Fruit fly (Drosophila melanogaster) whole organism, pupa: ENCODE results near the gene Tsp5D.

Experiments
- CG10348 ChIP-seq: fragments of 200-800 bp; sonication (Bioruptor generic); IDR thresholded peaks from 2 replicates; pipeline ENCODE4 v1.3.6; 2022; ENCODE audit warnings: missing biosample characterization, missing genetic modification characterization
- CG12605 ChIP-seq: fragments of 200-800 bp; sonication (Bioruptor generic); IDR thresholded peaks from 2 replicates; pipeline ENCODE4 v1.3.6; 2022; ENCODE audit warnings: missing biosample characterization, missing genetic modification characterization
- CG13204 ChIP-seq: fragments of 200-800 bp; sonication (Bioruptor generic); optimal IDR thresholded peaks from 2 replicates; lab custom pipeline; 2018; ENCODE audit warnings: missing biosample characterization, mild to moderate bottlenecking, missing genetic modification characterization, moderate library complexity
- CG14655 ChIP-seq: fragments of 200-800 bp; sonication (Bioruptor generic); optimal IDR thresholded peaks from 3 replicates; lab custom pipeline; 2017; ENCODE audit warnings: mild to moderate bottlenecking, missing biosample characterization, missing genetic modification reagents, missing genetic modification characterization
- CG15710 ChIP-seq: fragments of 200-800 bp; sonication (Bioruptor generic); optimal IDR thresholded peaks from 2 replicates; lab custom pipeline; 2018; ENCODE audit warnings: missing biosample characterization, mild to moderate bottlenecking, missing genetic modification characterization, moderate library complexity
- CG17806 ChIP-seq: fragments of 200-800 bp; sonication (Bioruptor generic); optimal IDR thresholded peaks from 2 replicates; lab custom pipeline; 2018; ENCODE audit warnings: missing biosample characterization, mild to moderate bottlenecking, missing genetic modification characterization, moderate library complexity
- CG32121 ChIP-seq: fragments of 200-800 bp; sonication (Bioruptor generic); IDR thresholded peaks from 2 replicates; pipeline ENCODE4 v1.3.6; 2022; ENCODE audit warnings: missing biosample characterization, missing genetic modification characterization
- CG34367 ChIP-seq: fragments of 200-800 bp; sonication (Bioruptor generic); optimal IDR thresholded peaks from 2 replicates; lab custom pipeline; 2018; ENCODE audit warnings: missing biosample characterization, mild to moderate bottlenecking, missing genetic modification characterization
- CG4496 ChIP-seq: fragments of 200-800 bp; sonication (Bioruptor generic); IDR thresholded peaks from 3 replicates; pipeline ENCODE4 v1.3.6; 2022; ENCODE audit warnings: missing biosample characterization, missing genetic modification characterization
- CG8159 ChIP-seq: fragments of 200-800 bp; sonication (Bioruptor generic); optimal IDR thresholded peaks from 3 replicates; lab custom pipeline; 2018; ENCODE audit warnings: missing biosample characterization, mild to moderate bottlenecking, missing genetic modification characterization, moderate library complexity
- CG8301 ChIP-seq: fragments of 200-800 bp; sonication (Bioruptor generic); optimal IDR thresholded peaks from 2 replicates; lab custom pipeline; 2018; ENCODE audit warnings: missing biosample characterization, mild to moderate bottlenecking, missing genetic modification characterization
- CG9948 ChIP-seq: fragments of 200-800 bp; sonication (Bioruptor generic); optimal IDR thresholded peaks from 2 replicates; lab custom pipeline; 2018; ENCODE audit warnings: missing biosample characterization, mild to moderate bottlenecking, missing genetic modification characterization, moderate library complexity
- D1 ChIP-seq: fragments of 200-800 bp; sonication (Bioruptor generic); optimal IDR thresholded peaks from 2 replicates; lab custom pipeline; 2018; ENCODE audit warnings: missing biosample characterization, mild to moderate bottlenecking, missing genetic modification characterization, moderate library complexity
- EcR ChIP-seq: fragments of 200-800 bp; sonication (Bioruptor generic); optimal IDR thresholded peaks from 3 replicates; lab custom pipeline; 2019; ENCODE audit warnings: missing biosample characterization, missing genetic modification characterization, mild to moderate bottlenecking, moderate library complexity, missing genetic modification reagents
- Ets98B ChIP-seq: fragments of 200-800 bp; sonication (Bioruptor generic); IDR thresholded peaks from 2 replicates; pipeline ENCODE4 v1.3.6; 2022; ENCODE audit warnings: missing biosample characterization, missing genetic modification characterization
- Pif1A ChIP-seq: fragments of 200-800 bp; sonication (Bioruptor generic); optimal IDR thresholded peaks from 3 replicates; lab custom pipeline; 2016; ENCODE audit warnings: missing biosample characterization, missing genetic modification characterization
- Pif1B ChIP-seq: fragments of 200-800 bp; sonication (Bioruptor generic); optimal IDR thresholded peaks from 3 replicates; lab custom pipeline; 2016; ENCODE audit warnings: missing biosample characterization, missing genetic modification characterization
- Snoo ChIP-seq: fragments of 200-800 bp; sonication (Bioruptor generic); optimal IDR thresholded peaks from 3 replicates; lab custom pipeline; 2017; ENCODE audit warnings: missing biosample characterization, mild to moderate bottlenecking, missing genetic modification characterization, inconsistent platforms
- fd96Ca ChIP-seq: fragments of 200-800 bp; sonication (Bioruptor generic); IDR thresholded peaks from 3 replicates; pipeline ENCODE4 v1.3.6; 2022; ENCODE audit warnings: missing biosample characterization, missing genetic modification characterization
- gl ChIP-seq: fragments of 200-800 bp; sonication (Bioruptor generic); optimal IDR thresholded peaks from 2 replicates; lab custom pipeline; 2018; ENCODE audit warnings: missing biosample characterization, mild to moderate bottlenecking, missing genetic modification characterization
- rn ChIP-seq: fragments of 200-800 bp; sonication (Bioruptor generic); IDR thresholded peaks from 2 replicates; pipeline ENCODE4 v1.3.6; 2022; ENCODE audit warnings: missing biosample characterization, missing genetic modification characterization

Gene Tsp5D

dm6 chrX:6077043-6077547 lies 2.4 kb upstream of the Tsp5D start:
- TF ChIP-seq Ets98B (peak; percentile 80), CG9948 (tag; lab: Kevin White, UChicago) (peak; percentile 63), Snoo (tag; lab: Kevin White, UChicago) (peak; percentile 45), D1 (tag; lab: Kevin White, UChicago) (no peak), CG8301 (tag; lab: Kevin White, UChicago) (peak; percentile 75), CG14655 (GFP tag; lab: Kevin White, UChicago) (peak; percentile 84), CG17806 (peak; percentile 56), fd96Ca (GFP tag; lab: Robert Waterston, UW) (no peak), Pif1A (GFP tag; lab: Kevin White, UChicago) (peak; percentile 33), CG12605 (peak; percentile 65; the same call in 1 of the 2 replicates), CG32121 (GFP tag; lab: Robert Waterston, UW) (peak; percentile 79), CG10348 (GFP tag; lab: Robert Waterston, UW) (no peak), gl (tag; lab: Kevin White, UChicago) (no peak), EcR (peak; percentile 28), CG13204 (GFP tag; lab: Kevin White, UChicago) (peak; percentile 67), CG34367 (tag; lab: Kevin White, UChicago) (peak; percentile 48), Pif1B (GFP tag; lab: Kevin White, UChicago) (peak; percentile 60), CG8159 (tag; lab: Kevin White, UChicago) (peak; percentile 72), CG4496 (GFP tag; lab: Robert Waterston, UW) (peak; percentile 72), rn (GFP tag; lab: Robert Waterston, UW) (peak; percentile 45; the same call in 1 of the 2 replicates), CG15710 (tag; lab: Kevin White, UChicago) (peak; percentile 74)

- TF ChIP-seq fd96Ca (GFP tag; lab: Robert Waterston, UW) (no peak), gl (tag; lab: Kevin White, UChicago) (no peak), CG8301 (tag; lab: Kevin White, UChicago) (no peak), rn (GFP tag; lab: Robert Waterston, UW) (no peak), CG15710 (tag; lab: Kevin White, UChicago) (no peak), D1 (tag; lab: Kevin White, UChicago) (no peak), Pif1B (GFP tag; lab: Kevin White, UChicago) (no peak), CG34367 (tag; lab: Kevin White, UChicago) (no peak), CG32121 (GFP tag; lab: Robert Waterston, UW) (no peak), CG17806 (no peak), CG8159 (tag; lab: Kevin White, UChicago) (no peak), Snoo (tag; lab: Kevin White, UChicago) (no peak), CG13204 (GFP tag; lab: Kevin White, UChicago) (no peak), EcR (no peak), Pif1A (GFP tag; lab: Kevin White, UChicago) (no peak), CG14655 (GFP tag; lab: Kevin White, UChicago) (no peak), CG9948 (tag; lab: Kevin White, UChicago) (no peak), CG12605 (no peak), Ets98B (no peak), CG4496 (GFP tag; lab: Robert Waterston, UW) (no peak)
Observed at dm6 chrX:6075586-6075985, 929 bp upstream of the Tsp5D start.

- TF ChIP-seq CG34367 (tag; lab: Kevin White, UChicago) (no peak), D1 (tag; lab: Kevin White, UChicago) (no peak), CG8159 (tag; lab: Kevin White, UChicago) (no peak), fd96Ca (GFP tag; lab: Robert Waterston, UW) (no peak), CG13204 (GFP tag; lab: Kevin White, UChicago) (no peak), CG15710 (tag; lab: Kevin White, UChicago) (no peak), CG10348 (GFP tag; lab: Robert Waterston, UW) (no peak), Snoo (tag; lab: Kevin White, UChicago) (no peak), CG14655 (GFP tag; lab: Kevin White, UChicago) (no peak), CG17806 (no peak), Ets98B (no peak), EcR (no peak), gl (tag; lab: Kevin White, UChicago) (no peak), CG32121 (GFP tag; lab: Robert Waterston, UW) (no peak), Pif1B (GFP tag; lab: Kevin White, UChicago) (no peak), CG12605 (no peak), CG9948 (tag; lab: Kevin White, UChicago) (no peak), CG4496 (GFP tag; lab: Robert Waterston, UW) (no peak), Pif1A (GFP tag; lab: Kevin White, UChicago) (no peak)
Observed at dm6 chrX:6068714-6069113, 5.9 kb downstream of the Tsp5D start.

- TF ChIP-seq fd96Ca (GFP tag; lab: Robert Waterston, UW), result no peak
- TF ChIP-seq CG4496 (GFP tag; lab: Robert Waterston, UW), result no peak
- TF ChIP-seq CG32121 (GFP tag; lab: Robert Waterston, UW), result 0 out of 2 replicates have a peak, but pooled peaks have one; percentile 7
- TF ChIP-seq, all 21 proteins: peak for 1
Observed at dm6 chrX:6067281-6068008, 7.2 kb downstream of the Tsp5D start, which contains the start of gene CG5928. TSS of gene CG5928 (plus strand) at chrX:6067958.

- TF ChIP-seq CG8301 (tag; lab: Kevin White, UChicago) (no peak), CG4496 (GFP tag; lab: Robert Waterston, UW) (no peak)
Observed at dm6 chrX:6066316-6066715, 8.3 kb downstream of the Tsp5D start, which contains the start of gene CG43115. TSS of gene CG43115 (minus strand) at chrX:6066416.
